Fruit fly (Drosophila melanogaster) whole organism, wandering third instar larva: ENCODE results near the gene Rcc1.

Source experiments
- Abd-B ChIP-seq: fragments of >200 bp; optimal IDR thresholded peaks from 2 replicates; lab custom pipeline; 2017; ENCODE audit warnings: missing biosample characterization, missing genetic modification characterization
- GATAd ChIP-seq: sonication (Bioruptor generic); optimal IDR thresholded peaks from 2 replicates; lab custom pipeline; 2016; ENCODE audit warnings: missing biosample characterization, missing genetic modification characterization
- Sp1 ChIP-seq: fragments of 200-800 bp; sonication (Bioruptor generic); optimal IDR thresholded peaks from 3 replicates; lab custom pipeline; 2019; ENCODE audit warnings: missing biosample characterization, mild to moderate bottlenecking, missing genetic modification characterization, moderate library complexity
- Vsx2 ChIP-seq: fragments of 200-300, 225-300 bp; sonication (Bioruptor generic); optimal IDR thresholded peaks from 2 replicates; lab custom pipeline; 2018; ENCODE audit warnings: missing biosample characterization, missing genetic modification characterization; ENCODE audit not compliant: partially characterized antibody
- fru ChIP-seq: fragments of 200-800 bp; sonication (Bioruptor generic); optimal IDR thresholded peaks from 3 replicates; lab custom pipeline; 2016; ENCODE audit warnings: missing biosample characterization, mild to moderate bottlenecking, missing genetic modification characterization
- h ChIP-seq: fragments of 200-800 bp; sonication (Bioruptor generic); optimal IDR thresholded peaks from 3 replicates; lab custom pipeline; 2016; ENCODE audit warnings: missing biosample characterization, mild to moderate bottlenecking, missing genetic modification characterization
- jim ChIP-seq: fragments of 175-275, 200-325 bp; sonication (Bioruptor generic); optimal IDR thresholded peaks from 2 replicates; lab custom pipeline; 2016; ENCODE audit warnings: missing biosample characterization, mild to moderate bottlenecking, missing genetic modification characterization
- psq ChIP-seq: fragments of 200-800 bp; sonication (Bioruptor generic); optimal IDR thresholded peaks from 3 replicates; lab custom pipeline; 2017; ENCODE audit warnings: missing biosample characterization, mild to moderate bottlenecking, missing genetic modification characterization, moderate library complexity
- sage ChIP-seq: fragments of 200-800 bp; sonication (Bioruptor generic); optimal IDR thresholded peaks from 2 replicates; lab custom pipeline; 2016; ENCODE audit warnings: missing biosample characterization, mild to moderate bottlenecking, missing genetic modification characterization

DNA sequence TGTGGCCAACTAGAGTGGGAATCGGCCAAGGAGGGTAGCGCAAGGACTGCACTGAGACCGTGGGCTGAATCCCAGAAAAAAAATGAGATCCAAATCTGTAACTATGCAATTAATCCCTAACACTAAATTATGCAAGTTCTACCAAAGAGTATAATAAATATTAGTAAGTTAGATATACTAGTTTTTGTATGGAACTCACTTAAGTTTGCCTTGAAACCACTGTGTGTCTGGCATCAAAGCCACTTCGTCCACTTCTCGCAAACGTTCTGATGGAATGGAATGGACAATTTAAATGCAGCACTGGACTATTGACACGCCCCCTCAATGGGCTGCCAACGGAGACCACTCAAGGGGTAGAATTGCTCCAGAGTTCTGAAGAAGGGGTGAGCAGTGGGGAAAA is 25.5 kb upstream of the Rcc1 start:
- no peak for TF ChIP-seq GATAd (GFP tag; lab: Kevin White, UChicago)
- TF ChIP-seq psq (GFP tag; lab: Kevin White, UChicago) = no peak
- TF ChIP-seq fru (GFP tag; lab: Kevin White, UChicago) = no peak
- TF ChIP-seq sage = no peak
- no peak for TF ChIP-seq Vsx2 (GFP tag; lab: Kevin White, UChicago)
- no peak for TF ChIP-seq Abd-B (GFP tag; lab: Kevin White, UChicago)
- no peak for TF ChIP-seq h (GFP tag; lab: Kevin White, UChicago)
- TF ChIP-seq Sp1 (GFP tag; lab: Kevin White, UChicago) = no peak
- TF ChIP-seq jim (GFP tag; lab: Kevin White, UChicago) = no peak
